Fruit fly (Drosophila melanogaster): Measurements from ENCODE around the gene MKP-4.

Gene MKP-4

DNA sequence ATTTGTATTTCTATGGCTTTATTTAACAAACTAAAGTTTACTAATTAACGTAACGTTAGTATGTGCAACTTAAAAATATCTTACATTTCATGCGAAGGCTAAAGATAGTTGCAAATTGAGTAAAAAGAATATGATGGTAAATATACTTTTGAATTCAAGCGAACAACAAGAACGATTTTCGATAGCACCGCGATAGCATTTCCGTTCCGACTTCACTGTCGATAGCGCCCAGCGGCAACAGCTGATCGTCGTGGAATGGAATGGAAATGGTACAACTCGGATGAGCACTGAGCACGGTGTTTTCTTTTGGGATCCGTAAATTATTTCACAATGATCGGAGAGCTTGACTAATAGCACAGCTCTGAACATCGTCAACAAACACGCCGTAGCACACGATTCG, 9.4 kb upstream of the MKP-4 start (continued):
- no peak for TF ChIP-seq fd102C (GFP tag; optimal IDR thresholded peaks at IDR 0.05)
- no peak for TF ChIP-seq CG10654 (GFP tag; optimal IDR thresholded peaks at IDR 0.05)
- no peak for TF ChIP-seq Atf3 (GFP tag; optimal IDR thresholded peaks at IDR 0.05)
- TF ChIP-seq Adf1 (GFP tag; IDR thresholded peaks at IDR 0.05), result no peak
- no peak for TF ChIP-seq eve (GFP tag; optimal IDR thresholded peaks at IDR 0.05)
- TF ChIP-seq cas (GFP tag; IDR thresholded peaks at IDR 0.05), result no peak
- peak; percentile 51 for TF ChIP-seq Side (GFP tag; optimal IDR thresholded peaks at IDR 0.05)
- TF ChIP-seq sd (tag; optimal IDR thresholded peaks at IDR 0.05), result no peak
- TF ChIP-seq tin (GFP tag; optimal IDR thresholded peaks at IDR 0.05), result no peak
- no peak for TF ChIP-seq ttk (GFP tag; IDR thresholded peaks at IDR 0.05)
- no peak for TF ChIP-seq Bgb (GFP tag; IDR thresholded peaks at IDR 0.05; ENCODE audit: partially characterized antibody)
- TF ChIP-seq nmo (GFP tag; optimal IDR thresholded peaks at IDR 0.05), result peak; percentile 23
- TF ChIP-seq en (GFP tag; optimal IDR thresholded peaks at IDR 0.05), result no peak
- TF ChIP-seq unpg (GFP tag; optimal IDR thresholded peaks at IDR 0.05), result peak; percentile 60
- no peak for TF ChIP-seq Dfd (GFP tag; optimal IDR thresholded peaks at IDR 0.05)
- TF ChIP-seq so (GFP tag; IDR thresholded peaks at IDR 0.05), result peak; percentile 51; the same call in 1 of the 3 replicates
- no peak for TF ChIP-seq Taf1 (GFP tag; IDR thresholded peaks at IDR 0.05)
- TF ChIP-seq corto (GFP tag; optimal IDR thresholded peaks at IDR 0.05), result no peak
- TF ChIP-seq CG8089 (GFP tag; optimal IDR thresholded peaks at IDR 0.05), result no peak
- TF ChIP-seq dan (GFP tag; IDR thresholded peaks at IDR 0.05), result no peak
- TF ChIP-seq CG3281 (GFP tag; optimal IDR thresholded peaks at IDR 0.05), result peak; percentile 78
- TF ChIP-seq Xrp1 (GFP tag; IDR thresholded peaks at IDR 0.05), result no peak
- TF ChIP-seq zen (tag; optimal IDR thresholded peaks at IDR 0.05), result no peak
- no peak for TF ChIP-seq CG7745 (tag; optimal IDR thresholded peaks at IDR 0.05)
- no peak for TF ChIP-seq D19B (GFP tag; optimal IDR thresholded peaks at IDR 0.05)
- peak; percentile 70 for TF ChIP-seq CG12659 (GFP tag; optimal IDR thresholded peaks at IDR 0.05)
- TF ChIP-seq CG10462 (GFP tag; optimal IDR thresholded peaks at IDR 0.05), result no peak
- TF ChIP-seq CG10543 (GFP tag; optimal IDR thresholded peaks at IDR 0.05), result peak; percentile 68
- no peak for TF ChIP-seq luna (GFP tag; optimal IDR thresholded peaks at IDR 0.05)
- no peak; the same call in 1 of the 2 replicates for TF ChIP-seq CG31441 (GFP tag; IDR thresholded peaks at IDR 0.05)
- TF ChIP-seq gt (GFP tag; IDR thresholded peaks at IDR 0.05), result no peak
- no peak for TF ChIP-seq pum (GFP tag; optimal IDR thresholded peaks at IDR 0.05)
- no peak for TF ChIP-seq lilli (GFP tag; optimal IDR thresholded peaks at IDR 0.05)
- peak; percentile 21 for TF ChIP-seq NC2β (GFP tag; optimal IDR thresholded peaks at IDR 0.05)
- no peak for TF ChIP-seq wdn (GFP tag; IDR thresholded peaks at IDR 0.05)
- no peak for TF ChIP-seq Camta (GFP tag; optimal IDR thresholded peaks at IDR 0.05)
- peak; percentile 39 for TF ChIP-seq CG17359 (tag; optimal IDR thresholded peaks at IDR 0.05)
- no peak for TF ChIP-seq CG32772 (GFP tag; IDR thresholded peaks at IDR 0.05)
- TF ChIP-seq Sin3A (optimal IDR thresholded peaks at IDR 0.05), result no peak
- TF ChIP-seq lmd (GFP tag; IDR thresholded peaks at IDR 0.05), result no peak
- TF ChIP-seq E2f1 (GFP tag; IDR thresholded peaks at IDR 0.05), result no peak
- TF ChIP-seq Dbx (GFP tag; IDR thresholded peaks at IDR 0.05), result no peak
- no peak for TF ChIP-seq Poxn (GFP tag; IDR thresholded peaks at IDR 0.05)
- no peak for TF ChIP-seq crol (GFP tag; IDR thresholded peaks at IDR 0.05)
- TF ChIP-seq CG12769 (tag; optimal IDR thresholded peaks at IDR 0.05), result no peak
- TF ChIP-seq dpn (GFP tag; optimal IDR thresholded peaks at IDR 0.05), result peak in 1 of 2 experiments; percentile 43
- peak; percentile 70 for TF ChIP-seq odd (GFP tag; optimal IDR thresholded peaks at IDR 0.05)
- no peak for TF ChIP-seq CG9215 (GFP tag; IDR thresholded peaks at IDR 0.05)
- peak; percentile 82 for TF ChIP-seq caup (GFP tag; optimal IDR thresholded peaks at IDR 0.05; ENCODE audit: severe bottlenecking)
- no peak for TF ChIP-seq Kr (GFP tag; optimal IDR thresholded peaks at IDR 0.05)
- no peak for TF ChIP-seq CG2120 (GFP tag; optimal IDR thresholded peaks at IDR 0.05)
- TF ChIP-seq nerfin-2 (GFP tag; IDR thresholded peaks at IDR 0.05; ENCODE audit: partially characterized antibody), result no peak
- no peak for TF ChIP-seq CG2889 (GFP tag; IDR thresholded peaks at IDR 0.05)

All from whole organism, embryonic.